Fruit fly (Drosophila melanogaster) whole organism, embryonic: ENCODE results near the gene CG15741.

ENCODE experiments used
- Antp ChIP-seq: fragments of 200-800 bp; sonication (Bioruptor generic); optimal IDR thresholded peaks from 3 replicates; lab custom pipeline; 2016; ENCODE audit warnings: missing biosample characterization, missing genetic modification characterization
- CG10267 ChIP-seq: fragments of 200-800 bp; sonication (Bioruptor generic); optimal IDR thresholded peaks from 2 replicates; lab custom pipeline; 2018; ENCODE audit warnings: missing biosample characterization, mild to moderate bottlenecking, missing genetic modification characterization, moderate library complexity
- CG11085 ChIP-seq: fragments of 200-800 bp; sonication (Bioruptor generic); IDR thresholded peaks from 2 replicates; pipeline ENCODE4 v1.3.6; 2022; ENCODE audit warnings: missing biosample characterization, missing genetic modification characterization
- CG12104 ChIP-seq: fragments of 200-800 bp; sonication (Bioruptor generic); optimal IDR thresholded peaks from 3 replicates; lab custom pipeline; 2016; ENCODE audit warnings: missing biosample characterization, missing genetic modification characterization
- CG12391 ChIP-seq: fragments of 200-800 bp; sonication (Bioruptor generic); optimal IDR thresholded peaks from 3 replicates; lab custom pipeline; 2018; ENCODE audit warnings: missing biosample characterization, mild to moderate bottlenecking, missing genetic modification characterization, moderate library complexity
- CG13287 ChIP-seq: fragments of 200-800 bp; sonication (Bioruptor generic); IDR thresholded peaks from 2 replicates; pipeline ENCODE4 v1.3.6; 2022; ENCODE audit warnings: missing biosample characterization, missing genetic modification characterization; ENCODE audit not compliant: partially characterized antibody
- CG17802 ChIP-seq: fragments of 200-800 bp; sonication (Bioruptor generic); optimal IDR thresholded peaks from 2 replicates; lab custom pipeline; 2018; ENCODE audit warnings: missing biosample characterization, mild to moderate bottlenecking, missing genetic modification characterization, moderate library complexity
- CG2202 ChIP-seq: fragments of 200-800 bp; sonication (Bioruptor generic); optimal IDR thresholded peaks from 2 replicates; lab custom pipeline; 2018; ENCODE audit warnings: missing biosample characterization, mild to moderate bottlenecking, missing genetic modification characterization
- CG33213 ChIP-seq: fragments of 200-800 bp; sonication (Bioruptor generic); optimal IDR thresholded peaks from 3 replicates; lab custom pipeline; 2016; ENCODE audit warnings: missing biosample characterization, missing genetic modification characterization
- CG43689 ChIP-seq: fragments of 200-800 bp; sonication (Bioruptor generic); IDR thresholded peaks from 2 replicates; pipeline ENCODE4 v1.3.6; 2022; ENCODE audit warnings: missing biosample characterization, missing genetic modification characterization
- CG4820 ChIP-seq: fragments of 200-800 bp; sonication (Bioruptor generic); optimal IDR thresholded peaks from 3 replicates; lab custom pipeline; 2016; ENCODE audit warnings: missing biosample characterization, missing genetic modification characterization
- CG5245 ChIP-seq: fragments of 200-800 bp; sonication (Bioruptor generic); optimal IDR thresholded peaks from 3 replicates; lab custom pipeline; 2016; ENCODE audit warnings: missing biosample characterization, missing genetic modification characterization
- CG6765 ChIP-seq: fragments of 200-800 bp; sonication (Bioruptor generic); optimal IDR thresholded peaks from 3 replicates; lab custom pipeline; 2017; ENCODE audit warnings: missing biosample characterization, mild to moderate bottlenecking, missing genetic modification characterization
- CG8281 ChIP-seq: fragments of 200-800 bp; sonication (Bioruptor generic); optimal IDR thresholded peaks from 2 replicates; lab custom pipeline; 2018; ENCODE audit warnings: missing biosample characterization, mild to moderate bottlenecking, missing genetic modification characterization, moderate library complexity
- CG8290 ChIP-seq, 3 experiments: fragments of 200-800 bp; sonication (Bioruptor generic); optimal IDR thresholded peaks; 2 replicates each; lab custom pipeline; 2016 to 2019; ENCODE audit warnings: missing biosample characterization in 3 of 3, missing genetic modification characterization in 3 of 3, mild to moderate bottlenecking in 2 of 3, moderate library complexity in 1 of 3
- Dad ChIP-seq: fragments of 200-800 bp; sonication (Bioruptor generic); optimal IDR thresholded peaks from 3 replicates; lab custom pipeline; 2016; ENCODE audit warnings: missing biosample characterization, missing genetic modification characterization
- Deaf1 ChIP-seq: fragments of 200-800 bp; optimal IDR thresholded peaks from 3 replicates; lab custom pipeline; 2019; ENCODE audit warnings: missing biosample characterization, mild to moderate bottlenecking, missing genetic modification characterization, moderate library complexity
- Fer2 ChIP-seq: fragments of 200-800 bp; sonication (Bioruptor generic); optimal IDR thresholded peaks from 2 replicates; lab custom pipeline; 2018; ENCODE audit warnings: missing biosample characterization, mild to moderate bottlenecking, missing genetic modification characterization, moderate library complexity
- Hand ChIP-seq: fragments of 200-800 bp; sonication (Bioruptor generic); optimal IDR thresholded peaks from 2 replicates; lab custom pipeline; 2017; ENCODE audit warnings: mild to moderate bottlenecking, missing biosample characterization, missing genetic modification reagents, missing genetic modification characterization
- Jarid2 ChIP-seq: fragments of 200-800 bp; sonication (Bioruptor generic); optimal IDR thresholded peaks from 3 replicates; lab custom pipeline; 2017; ENCODE audit warnings: mild to moderate bottlenecking, missing biosample characterization, missing genetic modification reagents, missing genetic modification characterization
- Mrtf ChIP-seq: fragments of 200-800 bp; sonication (Bioruptor generic); IDR thresholded peaks from 3 replicates; pipeline ENCODE4 v1.3.6; 2022; ENCODE audit warnings: missing biosample characterization, missing genetic modification characterization
- Pdp1 ChIP-seq, 2 experiments: fragments of 200-800 bp; sonication (Bioruptor generic); optimal IDR thresholded peaks; 3 replicates each; lab custom pipeline; 2016; ENCODE audit warnings: missing biosample characterization in 2 of 2, missing genetic modification characterization in 2 of 2, mild to moderate bottlenecking in 1 of 2, moderate library complexity in 1 of 2
- Rfx ChIP-seq: fragments of 200-800 bp; sonication (Bioruptor generic); IDR thresholded peaks from 2 replicates; pipeline ENCODE4 v1.3.6; 2022; ENCODE audit warnings: missing biosample characterization, missing genetic modification characterization
- Spps ChIP-seq: fragments of 200-800 bp; sonication (Bioruptor generic); optimal IDR thresholded peaks from 2 replicates; lab custom pipeline; 2018; ENCODE audit warnings: missing biosample characterization, mild to moderate bottlenecking, missing genetic modification characterization
- chn ChIP-seq: fragments of 200-800 bp; sonication (Bioruptor generic); optimal IDR thresholded peaks from 2 replicates; lab custom pipeline; 2016; ENCODE audit warnings: missing biosample characterization, missing genetic modification characterization
- ci ChIP-seq: fragments of 200-800 bp; sonication (Bioruptor generic); IDR thresholded peaks from 3 replicates; pipeline ENCODE4 v1.3.6; 2022; ENCODE audit warnings: missing biosample characterization, missing genetic modification characterization
- corto ChIP-seq: fragments of 200-800 bp; sonication (Bioruptor generic); optimal IDR thresholded peaks from 2 replicates; lab custom pipeline; 2016; ENCODE audit warnings: missing biosample characterization, mild to moderate bottlenecking, missing genetic modification characterization, moderate library complexity
- crp ChIP-seq, 2 experiments: fragments of 200-800 bp; sonication (Bioruptor generic); optimal IDR thresholded peaks; 2 replicates in 1 of 2; 3 replicates in 1 of 2; lab custom pipeline; 2017; ENCODE audit warnings: missing biosample characterization in 2 of 2, missing genetic modification characterization in 2 of 2, mild to moderate bottlenecking in 1 of 2, moderate library complexity in 1 of 2
- exex ChIP-seq: fragments of 200-800 bp; sonication (Bioruptor generic); optimal IDR thresholded peaks from 4 replicates; lab custom pipeline; 2018; ENCODE audit warnings: missing biosample characterization, mild to moderate bottlenecking, missing genetic modification characterization, moderate library complexity
- fu2 ChIP-seq: fragments of 200-800 bp; sonication (Bioruptor generic); optimal IDR thresholded peaks from 2 replicates; lab custom pipeline; 2016; ENCODE audit warnings: missing biosample characterization, missing genetic modification characterization
- gfzf ChIP-seq: fragments of 200-800 bp; sonication (Bioruptor generic); optimal IDR thresholded peaks from 2 replicates; lab custom pipeline; 2016; ENCODE audit warnings: missing biosample characterization, mild to moderate bottlenecking, missing genetic modification characterization, moderate library complexity
- grau ChIP-seq: fragments of 200-800 bp; optimal IDR thresholded peaks from 3 replicates; lab custom pipeline; 2019; ENCODE audit warnings: missing biosample characterization, mild to moderate bottlenecking, missing genetic modification characterization, moderate library complexity
- gsb ChIP-seq: fragments of 200-800 bp; sonication (Bioruptor generic); IDR thresholded peaks from 2 replicates; pipeline ENCODE4 v1.3.6; 2022; ENCODE audit warnings: missing biosample characterization, missing genetic modification characterization
- hb ChIP-seq: fragments of 200-800 bp; sonication (Bioruptor generic); IDR thresholded peaks from 3 replicates; pipeline ENCODE4 v1.3.6; 2022; ENCODE audit warnings: missing biosample characterization, missing genetic modification characterization; ENCODE audit not compliant: partially characterized antibody
- knrl ChIP-seq: fragments of 200-800 bp; sonication (Bioruptor generic); IDR thresholded peaks from 3 replicates; pipeline ENCODE4 v1.3.6; 2022; ENCODE audit warnings: missing biosample characterization, missing genetic modification characterization; ENCODE audit not compliant: partially characterized antibody
- lmd ChIP-seq: fragments of 200-800 bp; sonication (Bioruptor generic); IDR thresholded peaks from 2 replicates; pipeline ENCODE4 v1.3.6; 2022; ENCODE audit warnings: missing biosample characterization, missing genetic modification characterization
- mirr ChIP-seq: fragments of 200-800 bp; sonication (Bioruptor generic); optimal IDR thresholded peaks from 3 replicates; lab custom pipeline; 2018; ENCODE audit warnings: missing biosample characterization, mild to moderate bottlenecking, missing genetic modification characterization
- nerfin-2 ChIP-seq: fragments of 200-800 bp; sonication (Bioruptor generic); IDR thresholded peaks from 2 replicates; pipeline ENCODE4 v1.3.6; 2022; ENCODE audit warnings: missing biosample characterization, missing genetic modification characterization; ENCODE audit not compliant: partially characterized antibody
- org-1 ChIP-seq: fragments of 200-800 bp; sonication (Bioruptor generic); optimal IDR thresholded peaks from 2 replicates; lab custom pipeline; 2017; ENCODE audit warnings: missing biosample characterization, missing genetic modification characterization
- pfk ChIP-seq: fragments of 200-800 bp; sonication (Bioruptor generic); optimal IDR thresholded peaks from 2 replicates; lab custom pipeline; 2018; ENCODE audit warnings: missing biosample characterization, mild to moderate bottlenecking, missing genetic modification characterization, moderate library complexity
- pros ChIP-seq: fragments of 200-800 bp; sonication (Bioruptor generic); optimal IDR thresholded peaks from 3 replicates; lab custom pipeline; 2019; ENCODE audit warnings: missing biosample characterization, mild to moderate bottlenecking, missing genetic modification characterization, moderate library complexity
- pum ChIP-seq: fragments of 200-800 bp; sonication (Bioruptor generic); optimal IDR thresholded peaks from 2 replicates; lab custom pipeline; 2016; ENCODE audit warnings: missing biosample characterization, missing genetic modification characterization
- ranshi ChIP-seq: fragments of 200-800 bp; sonication (Bioruptor generic); IDR thresholded peaks from 2 replicates; pipeline ENCODE4 v1.3.6; 2022; ENCODE audit warnings: missing biosample characterization, missing genetic modification characterization
- repo ChIP-seq: fragments of 200-800 bp; sonication (Bioruptor generic); optimal IDR thresholded peaks from 2 replicates; lab custom pipeline; 2016; ENCODE audit warnings: missing biosample characterization, missing genetic modification characterization
- sim ChIP-seq: fragments of 200-800 bp; sonication (Bioruptor generic); IDR thresholded peaks from 2 replicates; pipeline ENCODE4 v1.3.6; 2022; ENCODE audit warnings: missing biosample characterization, missing genetic modification characterization
- twi ChIP-seq: fragments of 200-800 bp; optimal IDR thresholded peaks from 2 replicates; lab custom pipeline; 2019; ENCODE audit warnings: missing biosample characterization, mild to moderate bottlenecking, missing genetic modification characterization, moderate library complexity
- vnd ChIP-seq: fragments of 200-800 bp; sonication (Bioruptor generic); IDR thresholded peaks from 3 replicates; pipeline ENCODE4 v1.3.6; 2022; ENCODE audit warnings: missing biosample characterization, missing genetic modification characterization; ENCODE audit not compliant: partially characterized antibody
- wek ChIP-seq: fragments of 200-800 bp; sonication (Bioruptor generic); optimal IDR thresholded peaks from 3 replicates; lab custom pipeline; 2018; ENCODE audit warnings: missing biosample characterization, mild to moderate bottlenecking, missing genetic modification characterization, moderate library complexity
- zfh2 ChIP-seq: fragments of 200-800 bp; sonication (Bioruptor generic); optimal IDR thresholded peaks from 2 replicates; lab custom pipeline; 2016; ENCODE audit warnings: missing biosample characterization, missing genetic modification characterization

CG15741 gene

DNA sequence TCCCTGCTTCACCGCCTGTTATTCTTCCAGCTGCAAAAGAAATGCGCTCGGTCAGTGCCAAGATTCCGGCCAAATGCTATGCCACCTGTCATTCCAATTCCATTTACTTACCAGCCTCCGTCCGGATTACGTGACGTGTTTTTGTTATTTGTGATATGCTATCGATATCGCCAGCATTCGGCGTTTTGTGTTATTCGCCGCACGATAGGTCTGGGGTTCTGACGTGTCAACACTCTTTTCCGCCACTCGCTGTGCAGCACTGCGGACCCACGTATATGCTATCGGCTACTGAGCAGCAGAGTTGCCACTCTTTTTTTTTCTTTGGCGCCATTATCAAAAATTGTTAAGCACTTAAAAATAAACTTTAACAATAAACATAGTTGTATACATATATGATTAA, 14.5 kb upstream of the CG15741 start, which contains the start of gene p24-1 (continued):
- TF ChIP-seq fu2 (GFP tag; lab: Kevin White, UChicago) (peak; percentile 50), CG33213 (peak; percentile 52), mirr (GFP tag; lab: Kevin White, UChicago) (peak; percentile 39), zfh2 (peak; percentile 76), CG4820 (peak; percentile 13), crp (GFP tag; optimal IDR thresholded peaks at IDR 0.05; lab: Kevin White, UChicago) (peak in 1 of 2 experiments; percentile 45), CG6765 (GFP tag; lab: Kevin White, UChicago) (peak; percentile 14), CG2202 (tag; lab: Kevin White, UChicago) (no peak), twi (tag; lab: Kevin White, UChicago) (no peak), grau (tag; lab: Kevin White, UChicago) (peak; percentile 40), CG5245 (GFP tag; lab: Kevin White, UChicago) (no peak), nerfin-2 (peak; percentile 69), pros (no peak), hb (GFP tag; lab: Robert Waterston, UW) (peak; percentile 75), chn (GFP tag; lab: Kevin White, UChicago) (peak; percentile 60), CG8281 (no peak), CG43689 (GFP tag; lab: Robert Waterston, UW) (no peak), org-1 (GFP tag; lab: Kevin White, UChicago) (no peak), Spps (tag; lab: Kevin White, UChicago) (no peak), sim (GFP tag; lab: Robert Waterston, UW) (no peak), Jarid2 (no peak), Rfx (peak; percentile 81), gfzf (GFP tag; lab: Kevin White, UChicago) (peak; percentile 36), knrl (GFP tag; lab: Robert Waterston, UW) (peak; percentile 85), Fer2 (peak; percentile 13), gsb (GFP tag; lab: Robert Waterston, UW) (no peak), corto (no peak), CG11085 (GFP tag; lab: Robert Waterston, UW) (peak; percentile 35; the same call in 1 of the 2 replicates), lmd (GFP tag; lab: Robert Waterston, UW) (peak; percentile 11; the same call in 1 of the 2 replicates), CG8290 (GFP tag; optimal IDR thresholded peaks at IDR 0.05; lab: Kevin White, UChicago) (peak; percentile 87), CG8290 (tag; optimal IDR thresholded peaks at IDR 0.05; lab: Kevin White, UChicago) (peak in 1 of 2 experiments; percentile 91), Hand (GFP tag; lab: Kevin White, UChicago) (no peak), CG10267 (tag; lab: Kevin White, UChicago) (peak; percentile 95), Antp (peak; percentile 39), Dad (GFP tag; lab: Kevin White, UChicago) (peak; percentile 52), ranshi (GFP tag; lab: Robert Waterston, UW) (no peak), CG17802 (tag; lab: Kevin White, UChicago) (peak; percentile 27), CG12104 (GFP tag; lab: Kevin White, UChicago) (no peak), vnd (GFP tag; lab: Robert Waterston, UW) (peak; percentile 71), Pdp1 (GFP tag; optimal IDR thresholded peaks at IDR 0.05; lab: Kevin White, UChicago) (peak; percentile 11 to 96), CG12391 (peak; percentile 36), Deaf1 (tag; lab: Kevin White, UChicago) (peak; percentile 18), wek (GFP tag; lab: Kevin White, UChicago) (no peak), ci (GFP tag; lab: Robert Waterston, UW) (peak; percentile 20; the same call in 1 of the 3 replicates), CG13287 (GFP tag; lab: Robert Waterston, UW) (peak; percentile 91), pum (GFP tag; lab: Kevin White, UChicago) (peak; percentile 28), exex (tag; lab: Kevin White, UChicago) (peak; percentile 1), repo (GFP tag; lab: Kevin White, UChicago) (peak; percentile 31), pfk (GFP tag; lab: Kevin White, UChicago) (peak; percentile 18), Mrtf (GFP tag; lab: Robert Waterston, UW) (peak; percentile 36; the same call in 1 of the 3 replicates)
